Fruit fly (Drosophila melanogaster): ENCODE results near the gene disco.

The disco gene

dm6 chrX:16231292-16231691, 14.7 kb upstream of the disco start:
- no peak for TF ChIP-seq CG11294 (GFP tag; IDR thresholded peaks at IDR 0.05)
- TF ChIP-seq Sox102F (GFP tag; optimal IDR thresholded peaks at IDR 0.05) = no peak
- TF ChIP-seq eg (GFP tag; IDR thresholded peaks at IDR 0.05) = no peak

dm6 chrX:16217518-16217869, 944 bp upstream of the disco start:
- peak; percentile 66 for TF ChIP-seq Sox14 (GFP tag; optimal IDR thresholded peaks at IDR 0.05)
- no peak for TF ChIP-seq dac (GFP tag; optimal IDR thresholded peaks at IDR 0.05)
- TF ChIP-seq Eip78C (GFP tag) = peak; percentile 35
- TF ChIP-seq Ets21C (GFP tag; optimal IDR thresholded peaks at IDR 0.05) = no peak

dm6 chrX:16216830-16217517, 424 bp upstream of the disco start:
- TF ChIP-seq CG3919 (GFP tag; optimal IDR thresholded peaks at IDR 0.05) = no peak
- peak in 1 of 2 experiments; percentile 1 for TF ChIP-seq ss (GFP tag; optimal IDR thresholded peaks at IDR 0.05)
- peak; percentile 75 for TF ChIP-seq dsx (GFP tag; optimal IDR thresholded peaks at IDR 0.05; ENCODE audit: poor library complexity, severe bottlenecking)
- TF ChIP-seq fkh (GFP tag; optimal IDR thresholded peaks at IDR 0.05) = peak; percentile 38
- 0 out of 3 replicates have a peak, but pooled peaks have one; percentile 38 for TF ChIP-seq eg (GFP tag; IDR thresholded peaks at IDR 0.05)
- no peak for TF ChIP-seq CG11294 (GFP tag; IDR thresholded peaks at IDR 0.05)
- no peak for TF ChIP-seq fd59A (GFP tag; optimal IDR thresholded peaks at IDR 0.05)
- TF ChIP-seq CG1621 (tag; optimal IDR thresholded peaks at IDR 0.05) = no peak
- TF ChIP-seq Ets21C (GFP tag; optimal IDR thresholded peaks at IDR 0.05) = no peak
- TF ChIP-seq pdm3 (GFP tag; optimal IDR thresholded peaks at IDR 0.05) = no peak
- TF ChIP-seq svp (GFP tag) = peak; percentile 91
- TF ChIP-seq CG4318 (GFP tag; optimal IDR thresholded peaks at IDR 0.05) = no peak
- no peak for TF ChIP-seq CG6792 (GFP tag; optimal IDR thresholded peaks at IDR 0.05)
- TF ChIP-seq Sox15 (GFP tag; optimal IDR thresholded peaks at IDR 0.05) = no peak
- no peak for TF ChIP-seq CG7368 (GFP tag; optimal IDR thresholded peaks at IDR 0.05)

dm6 chrX:16213998-16214397, 2.6 kb downstream of the disco start:
- peak; percentile 65 for TF ChIP-seq Eip78C (GFP tag)
- TF ChIP-seq Hr39 (GFP tag; optimal IDR thresholded peaks at IDR 0.05) = peak; percentile 7
- TF ChIP-seq CG32006 (GFP tag; optimal IDR thresholded peaks at IDR 0.05) = peak; percentile 28
- peak; percentile 36; the same call in 1 of the 3 replicates for TF ChIP-seq eg (GFP tag; IDR thresholded peaks at IDR 0.05)
- no peak for TF ChIP-seq ss (GFP tag; optimal IDR thresholded peaks at IDR 0.05)
- no peak for TF ChIP-seq CG1621 (tag; optimal IDR thresholded peaks at IDR 0.05)
- peak; percentile 16 for TF ChIP-seq pdm3 (GFP tag; optimal IDR thresholded peaks at IDR 0.05)
- TF ChIP-seq svp (GFP tag) = peak; percentile 56
- peak; percentile 53; the same call in 2 of the 3 replicates for TF ChIP-seq CG6163 (GFP tag; IDR thresholded peaks at IDR 0.05)

dm6 chrX:16209663-16210062, 6.9 kb downstream of the disco start:
- TF ChIP-seq CG6163 (GFP tag; IDR thresholded peaks at IDR 0.05) (no peak), dsx (GFP tag; optimal IDR thresholded peaks at IDR 0.05; ENCODE audit: poor library complexity, severe bottlenecking) (no peak), Smox (GFP tag; optimal IDR thresholded peaks at IDR 0.05) (no peak), Eip78C (GFP tag) (no peak), topi (GFP tag; optimal IDR thresholded peaks at IDR 0.05) (no peak), Met (GFP tag; optimal IDR thresholded peaks at IDR 0.05) (no peak), CG16779 (tag; optimal IDR thresholded peaks at IDR 0.05) (no peak), OdsH (GFP tag; optimal IDR thresholded peaks at IDR 0.05) (no peak), CG10669 (GFP tag; optimal IDR thresholded peaks at IDR 0.05) (no peak)

dm6 chrX:16208621-16209020, 7.9 kb downstream of the disco start:
- no peak for TF ChIP-seq Smox (GFP tag; optimal IDR thresholded peaks at IDR 0.05)
- TF ChIP-seq CG6163 (GFP tag; IDR thresholded peaks at IDR 0.05) = 0 out of 3 replicates have a peak, but pooled peaks have one; percentile 9

- TF ChIP-seq Met (GFP tag; optimal IDR thresholded peaks at IDR 0.05) (peak; percentile 18), fd59A (GFP tag; optimal IDR thresholded peaks at IDR 0.05) (peak; percentile 5), CG15336 (GFP tag; IDR thresholded peaks at IDR 0.05) (no peak), Eip78C (GFP tag) (peak; percentile 64), CG10631 (GFP tag; optimal IDR thresholded peaks at IDR 0.05) (peak; percentile 30), CG9139 (GFP tag; optimal IDR thresholded peaks at IDR 0.05) (peak; percentile 3), Ets96B (tag; optimal IDR thresholded peaks at IDR 0.05) (peak; percentile 44), CG6792 (GFP tag; optimal IDR thresholded peaks at IDR 0.05) (peak; percentile 22), fkh (GFP tag; optimal IDR thresholded peaks at IDR 0.05) (no peak), CG6163 (GFP tag; IDR thresholded peaks at IDR 0.05) (no peak), CG10669 (GFP tag; optimal IDR thresholded peaks at IDR 0.05) (peak; percentile 24), OdsH (GFP tag; optimal IDR thresholded peaks at IDR 0.05) (peak; percentile 5), eg (GFP tag; IDR thresholded peaks at IDR 0.05) (no peak), CG6808 (GFP tag; optimal IDR thresholded peaks at IDR 0.05) (peak; percentile 33), esn (GFP tag; optimal IDR thresholded peaks at IDR 0.05) (peak; percentile 24), CG3919 (GFP tag; optimal IDR thresholded peaks at IDR 0.05) (peak; percentile 8), svp (GFP tag) (peak; percentile 4), CG8119 (GFP tag; IDR thresholded peaks at IDR 0.05) (no peak), topi (GFP tag; optimal IDR thresholded peaks at IDR 0.05) (no peak), fd85E (GFP tag; optimal IDR thresholded peaks at IDR 0.05) (no peak)
Measured at dm6 chrX:16205139-16205538, 11.4 kb downstream of the disco start.

Measured in whole organism, prepupa.